Fruit fly (Drosophila melanogaster) whole organism, embryonic: Measurements from ENCODE around the gene MICU3.

Source experiments
- ATbp ChIP-seq: fragments of 200-800 bp; sonication (Bioruptor generic); optimal IDR thresholded peaks from 2 replicates; lab custom pipeline; 2017; ENCODE audit warnings: missing biosample characterization, mild to moderate bottlenecking, missing genetic modification characterization, missing genetic modification reagents
- B-H1 ChIP-seq: fragments of 200-800 bp; sonication (Bioruptor generic); IDR thresholded peaks from 3 replicates; pipeline ENCODE4 v1.3.6; 2022; ENCODE audit warnings: missing biosample characterization, missing genetic modification characterization
- CG10959 ChIP-seq: fragments of 200-800 bp; sonication (Bioruptor generic); IDR thresholded peaks from 2 replicates; pipeline ENCODE4 v1.3.6; 2022; ENCODE audit warnings: missing biosample characterization, missing genetic modification characterization
- CG10979 ChIP-seq: fragments of 200-800 bp; sonication (Bioruptor generic); optimal IDR thresholded peaks from 2 replicates; lab custom pipeline; 2018; ENCODE audit warnings: missing biosample characterization, mild to moderate bottlenecking, missing genetic modification characterization, moderate library complexity
- CG11093 ChIP-seq: fragments of 200-800 bp; sonication (Bioruptor generic); IDR thresholded peaks from 3 replicates; pipeline ENCODE4 v1.3.6; 2022; ENCODE audit warnings: missing biosample characterization, missing genetic modification characterization
- CG12155 ChIP-seq: fragments of 200-800 bp; sonication (Bioruptor generic); optimal IDR thresholded peaks from 3 replicates; lab custom pipeline; 2016; ENCODE audit warnings: missing biosample characterization, missing genetic modification characterization
- CG12219 ChIP-seq: fragments of 200-800 bp; sonication (Bioruptor generic); optimal IDR thresholded peaks from 3 replicates; lab custom pipeline; 2018; ENCODE audit warnings: missing biosample characterization, mild to moderate bottlenecking, missing genetic modification characterization
- CG12391 ChIP-seq: fragments of 200-800 bp; sonication (Bioruptor generic); optimal IDR thresholded peaks from 3 replicates; lab custom pipeline; 2018; ENCODE audit warnings: missing biosample characterization, mild to moderate bottlenecking, missing genetic modification characterization, moderate library complexity
- CG12942 ChIP-seq: fragments of 200-800 bp; sonication (Bioruptor generic); optimal IDR thresholded peaks from 3 replicates; lab custom pipeline; 2016; ENCODE audit warnings: missing biosample characterization, missing genetic modification characterization
- CG13624 ChIP-seq: fragments of 200-800 bp; sonication (Bioruptor generic); optimal IDR thresholded peaks from 2 replicates; lab custom pipeline; 2016; ENCODE audit warnings: missing biosample characterization, missing genetic modification characterization
- CG15269 ChIP-seq: fragments of 200-800 bp; sonication (Bioruptor generic); optimal IDR thresholded peaks from 2 replicates; lab custom pipeline; 2018; ENCODE audit warnings: missing biosample characterization, mild to moderate bottlenecking, missing genetic modification characterization, moderate library complexity
- CG17612 ChIP-seq: fragments of 200-800 bp; sonication (Bioruptor generic); IDR thresholded peaks from 2 replicates; pipeline ENCODE4 v1.3.6; 2022; ENCODE audit warnings: missing biosample characterization, missing genetic modification characterization
- CG2889 ChIP-seq: fragments of 200-800 bp; sonication (Bioruptor generic); IDR thresholded peaks from 3 replicates; pipeline ENCODE4 v1.3.6; 2022; ENCODE audit warnings: missing biosample characterization, missing genetic modification characterization
- CG31365 ChIP-seq: fragments of 200-800 bp; sonication (Bioruptor generic); optimal IDR thresholded peaks from 2 replicates; lab custom pipeline; 2018; ENCODE audit warnings: missing biosample characterization, mild to moderate bottlenecking, missing genetic modification characterization
- CG33213 ChIP-seq: fragments of 200-800 bp; sonication (Bioruptor generic); optimal IDR thresholded peaks from 3 replicates; lab custom pipeline; 2016; ENCODE audit warnings: missing biosample characterization, missing genetic modification characterization
- CG5180 ChIP-seq: fragments of 200-800 bp; sonication (Bioruptor generic); optimal IDR thresholded peaks from 3 replicates; lab custom pipeline; 2017; ENCODE audit warnings: missing biosample characterization, missing genetic modification characterization, mild to moderate bottlenecking, moderate library complexity, missing genetic modification reagents
- CG7271 ChIP-seq: fragments of 200-800 bp; sonication (Bioruptor generic); optimal IDR thresholded peaks from 2 replicates; lab custom pipeline; 2018; ENCODE audit warnings: missing biosample characterization, mild to moderate bottlenecking, missing genetic modification characterization, moderate library complexity
- CG7987 ChIP-seq: fragments of 200-800 bp; sonication (Bioruptor generic); optimal IDR thresholded peaks from 2 replicates; lab custom pipeline; 2018; ENCODE audit warnings: missing biosample characterization, mild to moderate bottlenecking, missing genetic modification characterization, moderate library complexity
- CG8290 ChIP-seq, 3 experiments: fragments of 200-800 bp; sonication (Bioruptor generic); optimal IDR thresholded peaks; 2 replicates each; lab custom pipeline; 2016 to 2019; ENCODE audit warnings: missing biosample characterization in 3 of 3, missing genetic modification characterization in 3 of 3, mild to moderate bottlenecking in 2 of 3, moderate library complexity in 1 of 3
- CG9797 ChIP-seq: fragments of 200-800 bp; sonication (Bioruptor generic); optimal IDR thresholded peaks from 3 replicates; lab custom pipeline; 2018; ENCODE audit warnings: missing biosample characterization, mild to moderate bottlenecking, missing genetic modification characterization
- CTCF ChIP-seq: fragments of 200-800 bp; sonication (Bioruptor generic); optimal IDR thresholded peaks from 2 replicates; lab custom pipeline; 2017; ENCODE audit warnings: missing biosample characterization, mild to moderate bottlenecking, missing genetic modification characterization, moderate library complexity
- CrebB ChIP-seq: fragments of 200-800 bp; sonication (Bioruptor generic); optimal IDR thresholded peaks from 3 replicates; lab custom pipeline; 2018; ENCODE audit warnings: missing biosample characterization, mild to moderate bottlenecking, missing genetic modification characterization
- Dref ChIP-seq: fragments of 200-800 bp; sonication (Bioruptor generic); IDR thresholded peaks from 2 replicates; pipeline ENCODE4 v1.3.6; 2022; ENCODE audit warnings: missing biosample characterization, missing genetic modification characterization
- HHEX ChIP-seq: fragments of 200-800 bp; sonication (Bioruptor generic); optimal IDR thresholded peaks from 3 replicates; lab custom pipeline; 2017; ENCODE audit warnings: missing biosample characterization, mild to moderate bottlenecking, missing genetic modification characterization, missing genetic modification reagents
- Hmx ChIP-seq: fragments of 200-800 bp; sonication (Bioruptor generic); optimal IDR thresholded peaks from 2 replicates; lab custom pipeline; 2016; ENCODE audit warnings: missing biosample characterization, missing genetic modification characterization
- Hr78 ChIP-seq, 2 experiments: fragments of 200-800 bp in 1 of 2; fragments of >200 bp in 1 of 2; sonication (Bioruptor generic) in 1 of 2; optimal IDR thresholded peaks; 2 replicates each; lab custom pipeline; 2017 to 2019; ENCODE audit warnings: missing biosample characterization in 2 of 2, missing genetic modification characterization in 2 of 2, mild to moderate bottlenecking in 1 of 2, moderate library complexity in 1 of 2
- Hsf ChIP-seq: fragments of 200-800 bp; sonication (Bioruptor generic); optimal IDR thresholded peaks from 3 replicates; lab custom pipeline; 2016; ENCODE audit warnings: missing biosample characterization, missing genetic modification characterization
- Lpt ChIP-seq: fragments of >200 bp; optimal IDR thresholded peaks from 2 replicates; lab custom pipeline; 2018; ENCODE audit warnings: missing biosample characterization, missing genetic modification characterization
- NFAT ChIP-seq: fragments of 200-800 bp; sonication (Bioruptor generic); IDR thresholded peaks from 2 replicates; pipeline ENCODE4 v1.3.6; 2022; ENCODE audit warnings: missing biosample characterization, missing genetic modification characterization
- Nf-YA ChIP-seq: fragments of 200-800 bp; sonication (Bioruptor generic); IDR thresholded peaks from 2 replicates; pipeline ENCODE4 v1.3.6; 2022; ENCODE audit warnings: missing biosample characterization, missing genetic modification characterization
- Oaz ChIP-seq: fragments of 200-800 bp; sonication (Bioruptor generic); IDR thresholded peaks from 2 replicates; pipeline ENCODE4 v1.3.6; 2022; ENCODE audit warnings: missing biosample characterization, missing genetic modification characterization
- Sox102F ChIP-seq: fragments of 200-800 bp; sonication (Bioruptor generic); optimal IDR thresholded peaks from 2 replicates; lab custom pipeline; 2018; ENCODE audit warnings: missing biosample characterization, mild to moderate bottlenecking, missing genetic modification characterization, moderate library complexity
- ash1 ChIP-seq: fragments of 200-800 bp; sonication (Bioruptor generic); optimal IDR thresholded peaks from 2 replicates; lab custom pipeline; 2018; ENCODE audit warnings: missing biosample characterization, mild to moderate bottlenecking, missing genetic modification characterization
- bowl ChIP-seq: fragments of 200-800 bp; sonication (Bioruptor generic); IDR thresholded peaks from 2 replicates; pipeline ENCODE4 v1.3.6; 2022; ENCODE audit warnings: missing biosample characterization, missing genetic modification characterization
- chn ChIP-seq: fragments of 200-800 bp; sonication (Bioruptor generic); optimal IDR thresholded peaks from 2 replicates; lab custom pipeline; 2016; ENCODE audit warnings: missing biosample characterization, missing genetic modification characterization
- cwo ChIP-seq: fragments of 200-800 bp; sonication (Bioruptor generic); optimal IDR thresholded peaks from 3 replicates; lab custom pipeline; 2017; ENCODE audit warnings: missing biosample characterization, missing genetic modification characterization, mild to moderate bottlenecking, moderate library complexity, missing genetic modification reagents
- da ChIP-seq: fragments of 200-800 bp; sonication (Bioruptor generic); optimal IDR thresholded peaks from 2 replicates; lab custom pipeline; 2016; ENCODE audit warnings: missing biosample characterization, missing genetic modification characterization
- fd64A ChIP-seq: fragments of 200-800 bp; sonication (Bioruptor generic); optimal IDR thresholded peaks from 3 replicates; lab custom pipeline; 2018; ENCODE audit warnings: missing biosample characterization, mild to moderate bottlenecking, missing genetic modification characterization
- fru ChIP-seq: fragments of >200 bp; optimal IDR thresholded peaks from 2 replicates; lab custom pipeline; 2017
- lbe ChIP-seq: fragments of 200-800 bp; sonication (Bioruptor generic); optimal IDR thresholded peaks from 2 replicates; lab custom pipeline; 2016; ENCODE audit warnings: missing biosample characterization, mild to moderate bottlenecking, missing genetic modification characterization
- oc ChIP-seq: fragments of 200-800 bp; sonication (Bioruptor generic); optimal IDR thresholded peaks from 2 replicates; lab custom pipeline; 2018; ENCODE audit warnings: missing biosample characterization, mild to moderate bottlenecking, missing genetic modification characterization, moderate library complexity
- onecut ChIP-seq: fragments of 200-800 bp; sonication (Bioruptor generic); IDR thresholded peaks from 2 replicates; pipeline ENCODE4 v1.3.6; 2022; ENCODE audit warnings: missing biosample characterization, missing genetic modification characterization
- peb ChIP-seq: fragments of 200-800 bp; sonication (Bioruptor generic); IDR thresholded peaks from 2 replicates; pipeline ENCODE4 v1.3.6; 2022; ENCODE audit warnings: missing biosample characterization, missing genetic modification characterization
- seq ChIP-seq: fragments of 200-800 bp; sonication (Bioruptor generic); IDR thresholded peaks from 2 replicates; pipeline ENCODE4 v1.3.6; 2022; ENCODE audit warnings: missing biosample characterization, missing genetic modification characterization
- so ChIP-seq: fragments of 200-800 bp; sonication (Bioruptor generic); IDR thresholded peaks from 3 replicates; pipeline ENCODE4 v1.3.6; 2022; ENCODE audit warnings: missing biosample characterization, missing genetic modification characterization
- tgo ChIP-seq: fragments of 200-800 bp; sonication (Bioruptor generic); IDR thresholded peaks from 3 replicates; pipeline ENCODE4 v1.3.6; 2022; ENCODE audit warnings: missing biosample characterization, missing genetic modification characterization
- ttk ChIP-seq: fragments of 200-800 bp; sonication (Bioruptor generic); IDR thresholded peaks from 2 replicates; pipeline ENCODE4 v2.1.2; 2022; ENCODE audit warnings: missing biosample characterization, missing genetic modification characterization
- unc-4 ChIP-seq: fragments of 200-800 bp; sonication (Bioruptor generic); IDR thresholded peaks from 2 replicates; pipeline ENCODE4 v1.3.6; 2022; ENCODE audit warnings: missing biosample characterization, missing genetic modification characterization; ENCODE audit not compliant: partially characterized antibody
- yki ChIP-seq: fragments of >200 bp; optimal IDR thresholded peaks from 3 replicates; lab custom pipeline; 2018
- zen2 ChIP-seq: fragments of 200-800 bp; sonication (Bioruptor generic); IDR thresholded peaks from 3 replicates; pipeline ENCODE4 v1.3.6; 2022; ENCODE audit warnings: missing biosample characterization, missing genetic modification characterization; ENCODE audit not compliant: partially characterized antibody
- zfh2 ChIP-seq: fragments of 200-800 bp; sonication (Bioruptor generic); optimal IDR thresholded peaks from 2 replicates; lab custom pipeline; 2016; ENCODE audit warnings: missing biosample characterization, missing genetic modification characterization

The MICU3 gene

dm6 chr3R:19836687-19837086, 10.4 kb upstream of the MICU3 start, which contains the start of gene bnl (continued):
- TF ChIP-seq CG13624 (GFP tag; lab: Kevin White, UChicago) = peak; percentile 24
- peak; percentile 11 for TF ChIP-seq CG12155 (GFP tag; lab: Kevin White, UChicago)
- peak; percentile 69 for TF ChIP-seq CrebB
- TF ChIP-seq fd64A = peak; percentile 9
- peak; percentile 48 for TF ChIP-seq CG15269 (tag; lab: Kevin White, UChicago)
- TF ChIP-seq unc-4 = no peak
- TF ChIP-seq zen2 (GFP tag; lab: Robert Waterston, UW) = peak; percentile 70; the same call in 2 of the 3 replicates
- peak; percentile 37; the same call in 1 of the 2 replicates for TF ChIP-seq peb (GFP tag; lab: Robert Waterston, UW)
- no peak for TF ChIP-seq CG12942 (GFP tag; lab: Kevin White, UChicago)
- peak; percentile 52 for TF ChIP-seq CG12219 (GFP tag; lab: Kevin White, UChicago)
- TF ChIP-seq so (GFP tag; lab: Robert Waterston, UW) = peak; percentile 65; the same call in 1 of the 3 replicates
- peak; percentile 3 for TF ChIP-seq CG9797 (GFP tag; lab: Kevin White, UChicago)
- TF ChIP-seq CG2889 (GFP tag; lab: Robert Waterston, UW) = no peak
- TF ChIP-seq CG12391 (tag; lab: Kevin White, UChicago) = no peak
- 0 out of 2 replicates have a peak, but pooled peaks have one; percentile 31 for TF ChIP-seq Nf-YA (GFP tag; lab: Robert Waterston, UW)
- TF ChIP-seq onecut (GFP tag; lab: Robert Waterston, UW) = peak; percentile 51
- no peak; the same call in 1 of the 2 replicates for TF ChIP-seq bowl (GFP tag; lab: Robert Waterston, UW)
- TF ChIP-seq oc (tag; lab: Kevin White, UChicago) = peak; percentile 60
- no peak for TF ChIP-seq da (GFP tag; lab: Kevin White, UChicago)
- no peak for TF ChIP-seq CG31365
- no peak for TF ChIP-seq Hsf (GFP tag; lab: Kevin White, UChicago)
- no peak for TF ChIP-seq Sox102F (GFP tag; lab: Kevin White, UChicago)
- TF ChIP-seq CG7271 (tag; lab: Kevin White, UChicago) = no peak
- peak; percentile 85 for TF ChIP-seq cwo
- peak; percentile 62 for TF ChIP-seq CG5180 (GFP tag; lab: Kevin White, UChicago)
- TF ChIP-seq yki (lab: Kevin White, UChicago) = no peak
- TF ChIP-seq Hmx (GFP tag; lab: Kevin White, UChicago) = no peak
- TF ChIP-seq Lpt = no peak
- TF ChIP-seq CG7987 = peak; percentile 62
- peak; percentile 25 for TF ChIP-seq HHEX (GFP tag; lab: Kevin White, UChicago)
- peak; percentile 18 for TF ChIP-seq CG33213 (GFP tag; lab: Kevin White, UChicago)
- TF ChIP-seq NFAT = no peak; the same call in 1 of the 2 replicates
- no peak for TF ChIP-seq ttk
- 0 out of 2 replicates have a peak, but pooled peaks have one; percentile 28 for TF ChIP-seq Oaz (GFP tag; lab: Robert Waterston, UW)
- TF ChIP-seq Hr78 (GFP tag; optimal IDR thresholded peaks at IDR 0.05; lab: Kevin White, UChicago) = peak in 1 of 2 experiments; percentile 20
- no peak for TF ChIP-seq CTCF
- TF ChIP-seq CG17612 = no peak
- TF ChIP-seq ash1 = peak; percentile 77
- no peak for TF ChIP-seq lbe
- 0 out of 3 replicates have a peak, but pooled peaks have one; percentile 17 for TF ChIP-seq tgo (GFP tag; lab: Robert Waterston, UW)
- peak; percentile 35 for TF ChIP-seq chn
- no peak for TF ChIP-seq Dref (GFP tag; lab: Robert Waterston, UW)
- peak; percentile 55 for TF ChIP-seq CG8290 (GFP tag; optimal IDR thresholded peaks at IDR 0.05; lab: Kevin White, UChicago)
- peak; percentile 25 to 91 for TF ChIP-seq CG8290 (tag; optimal IDR thresholded peaks at IDR 0.05; lab: Kevin White, UChicago)
- no peak for TF ChIP-seq CG10959
- peak; percentile 35 for TF ChIP-seq CG10979
- no peak for TF ChIP-seq ATbp (GFP tag; lab: Kevin White, UChicago)
- TF ChIP-seq B-H1 = no peak; the same call in 2 of the 3 replicates
- no peak; the same call in 2 of the 3 replicates for TF ChIP-seq CG11093 (GFP tag; lab: Robert Waterston, UW)
- peak; percentile 41; the same call in 1 of the 2 replicates for TF ChIP-seq seq
- TF ChIP-seq fru (lab: Kevin White, UChicago) = no peak
- TF ChIP-seq zfh2 (GFP tag; lab: Kevin White, UChicago) = no peak
